Fruit fly (Drosophila melanogaster): ENCODE measurements around the gene Sfp33A3.

dm6 chr2L:11816376-11816775, 23.3 kb upstream of the Sfp33A3 start:
- TF ChIP-seq pan (optimal IDR thresholded peaks at IDR 0.05) = no peak
- TF ChIP-seq EcR (GFP tag; optimal IDR thresholded peaks at IDR 0.05) = no peak
